Worm (Caenorhabditis elegans) whole organism, L4/young adult: ENCODE data around the gene rpn-6.2.

Experiments
- W03F9.2 ChIP-seq: fragments of 150-350 bp; optimal IDR thresholded peaks from 2 replicates; lab custom pipeline; 2014; ENCODE audit warnings: missing biosample characterization, missing genetic modification characterization
- dao-5 ChIP-seq: sonication (generic microtip); optimal IDR thresholded peaks from 2 replicates; lab custom pipeline; 2016; ENCODE audit warnings: missing genotype, missing genetic modification characterization, moderate library complexity, missing compliant biosample characterization
- him-1 ChIP-seq: sonication (generic microtip); optimal IDR thresholded peaks from 2 replicates; lab custom pipeline; 2016; ENCODE audit warnings: missing genotype, missing genetic modification reagents, missing genetic modification characterization, missing compliant biosample characterization

rpn-6.2 gene

DNA sequence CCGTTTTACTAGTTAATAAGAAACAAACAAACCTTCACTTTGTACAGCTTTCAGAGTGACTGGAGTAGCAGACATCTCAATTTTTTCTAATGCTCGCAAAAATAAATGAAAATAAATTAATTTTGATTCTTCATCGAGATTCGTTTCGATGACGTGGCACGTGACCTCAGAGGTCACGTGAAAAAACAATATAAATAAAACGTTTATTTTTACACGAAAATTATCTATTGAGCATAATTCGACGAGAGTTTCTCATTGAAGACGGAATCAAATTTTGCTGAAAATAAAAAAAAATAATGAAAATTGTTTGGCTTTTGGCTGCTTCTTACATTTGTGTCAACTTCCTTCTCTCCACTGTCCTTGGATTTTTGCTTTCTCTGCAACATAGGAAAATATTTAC lies at the start of gene rpn-6.2:
rpn-6.2 (minus strand) TSS at position 101 of the 400 bp plus-strand sequence.
- no peak for TF ChIP-seq him-1 (tag; lab: Kevin White, UChicago)
- no peak for TF ChIP-seq dao-5 (tag; lab: Kevin White, UChicago)
- no peak for TF ChIP-seq W03F9.2 (tag; lab: Kevin White, UChicago)

DNA sequence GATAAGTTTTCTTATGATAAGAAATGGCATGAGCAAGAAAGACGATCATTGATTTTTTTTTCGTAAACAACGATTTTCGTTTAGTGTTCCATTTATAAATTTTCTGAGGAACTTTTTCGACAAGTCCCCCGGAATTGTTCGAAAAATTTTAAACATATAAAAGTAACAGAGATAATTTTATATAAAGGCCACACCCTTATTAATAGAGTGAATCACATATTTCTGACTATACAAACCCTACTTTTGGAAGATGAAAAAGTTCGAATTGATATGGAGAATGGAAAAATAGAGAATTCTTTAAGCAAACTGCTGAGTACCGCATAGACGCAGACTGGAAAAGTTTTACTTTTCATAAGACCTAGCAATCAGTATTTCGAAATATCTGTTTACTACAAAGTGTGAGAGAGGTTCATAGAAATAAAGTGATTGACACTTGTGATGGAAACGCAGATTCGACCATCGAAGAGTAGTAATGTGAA lies 49.4 kb upstream of the rpn-6.2 start:
- TF ChIP-seq dao-5 (tag; lab: Kevin White, UChicago) (no peak), W03F9.2 (tag; lab: Kevin White, UChicago) (peak; percentile 87)

DNA sequence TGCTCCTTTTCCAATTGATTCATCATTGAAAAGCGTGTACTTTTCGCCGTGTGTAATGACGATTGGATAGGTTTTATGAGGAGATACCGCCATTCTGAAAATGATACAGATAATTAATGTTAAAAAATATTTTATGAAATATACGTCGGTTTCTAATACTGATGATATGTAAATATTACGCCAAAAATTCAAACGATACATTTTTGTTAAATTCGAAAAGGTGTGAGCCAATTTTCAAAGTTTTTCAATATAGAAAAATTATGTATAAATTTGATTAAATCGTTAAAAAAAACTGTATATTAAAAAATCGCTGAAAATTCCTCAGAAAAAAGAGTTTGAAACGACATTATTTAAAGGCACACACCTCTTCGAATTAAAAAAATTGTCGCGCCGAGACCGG lies 48.8 kb upstream of the rpn-6.2 start, which contains the start of gene ikke-1:
ikke-1 (minus strand) TSS at position 101 of the 400 bp plus-strand sequence.
- TF ChIP-seq him-1 (tag; lab: Kevin White, UChicago) (no peak), W03F9.2 (tag; lab: Kevin White, UChicago) (no peak), dao-5 (tag; lab: Kevin White, UChicago) (no peak)

DNA sequence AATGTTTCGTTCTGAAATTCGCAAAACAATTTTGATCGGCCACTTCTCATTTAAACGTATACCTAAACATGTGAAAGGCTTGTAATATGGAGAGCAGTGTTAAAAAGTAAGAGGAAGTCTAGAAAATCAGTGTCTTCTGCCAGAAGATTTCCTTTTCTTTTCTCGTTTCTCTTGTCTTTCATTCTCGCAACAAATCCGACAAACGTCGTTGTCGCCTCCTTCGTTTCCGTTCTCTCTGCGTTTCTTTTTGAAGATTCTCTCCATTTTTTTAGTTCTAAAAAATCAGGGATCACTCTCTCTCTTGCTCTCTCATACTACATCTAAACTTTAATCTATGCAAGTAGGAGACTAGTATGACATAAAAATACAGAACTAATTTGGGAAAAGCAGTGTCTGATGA lies 45.5 kb upstream of the rpn-6.2 start:
- no peak for TF ChIP-seq him-1 (tag; lab: Kevin White, UChicago)
- no peak for TF ChIP-seq dao-5 (tag; lab: Kevin White, UChicago)
- no peak for TF ChIP-seq W03F9.2 (tag; lab: Kevin White, UChicago)

DNA sequence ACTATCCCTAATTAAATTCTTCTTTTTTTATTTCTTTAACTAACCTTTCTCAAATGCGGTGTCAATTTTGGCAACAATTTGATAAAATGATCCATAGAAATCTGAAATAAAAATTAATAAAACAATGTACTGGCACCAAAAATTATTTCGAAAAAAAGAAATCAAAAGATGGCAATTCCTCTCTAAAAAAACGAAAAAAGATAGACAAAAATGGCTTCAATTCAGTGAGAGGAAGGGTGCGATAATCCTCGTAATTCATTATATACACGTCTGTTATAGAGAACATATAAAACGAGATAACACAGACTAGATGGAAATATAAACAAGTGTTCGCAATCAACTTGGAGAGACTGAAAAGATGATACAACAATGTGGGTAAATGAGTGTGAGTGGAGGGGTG lies 44.0 kb upstream of the rpn-6.2 start, which contains the start of gene R107.2:
R107.2 (minus strand) TSS at position 101 of the 400 bp plus-strand sequence.
- TF ChIP-seq dao-5 (tag; lab: Kevin White, UChicago) (no peak), him-1 (tag; lab: Kevin White, UChicago) (no peak), W03F9.2 (tag; lab: Kevin White, UChicago) (no peak)

DNA sequence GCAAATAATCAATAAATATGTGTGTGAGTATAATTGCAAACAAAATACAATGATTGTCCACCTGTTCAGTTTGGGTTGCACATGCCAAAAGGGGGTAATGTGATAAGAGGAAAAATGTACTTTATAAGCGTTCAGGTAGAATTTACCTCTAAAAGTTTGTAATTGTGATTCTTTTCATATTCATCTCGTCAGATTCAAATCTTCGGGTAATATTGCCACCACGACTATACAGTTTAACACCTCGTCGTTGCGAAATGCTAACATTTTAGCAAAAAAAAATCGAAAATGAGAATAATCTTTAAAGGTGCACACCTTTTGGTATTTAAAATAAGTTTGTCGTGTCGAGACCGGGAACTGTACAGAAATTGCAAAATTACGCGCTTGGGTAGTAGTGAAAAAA lies 41.4 kb upstream of the rpn-6.2 start, which contains the start of gene nac-2:
nac-2 (minus strand) TSS at position 101 of the 400 bp plus-strand sequence.
- TF ChIP-seq W03F9.2 (tag; lab: Kevin White, UChicago) (no peak), him-1 (tag; lab: Kevin White, UChicago) (no peak), dao-5 (tag; lab: Kevin White, UChicago) (no peak)

DNA sequence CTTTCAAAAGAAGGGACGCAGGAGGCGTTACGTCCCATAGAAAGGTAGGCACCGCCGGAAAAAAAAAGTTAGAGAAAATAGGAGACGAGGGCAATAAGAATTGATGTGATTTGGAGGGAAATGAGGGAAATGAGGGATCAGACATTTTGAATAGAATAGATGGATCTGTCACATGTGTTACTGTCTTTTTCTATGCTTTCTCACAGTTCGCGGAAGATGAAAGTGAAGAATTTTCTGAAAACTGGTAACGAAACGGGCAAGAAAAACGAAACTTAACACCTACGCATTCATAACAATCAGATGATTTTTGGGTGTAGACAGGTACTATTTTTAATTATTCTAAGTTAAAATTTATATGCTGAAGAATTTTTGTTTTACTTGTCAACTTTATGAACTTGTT lies 35.9 kb upstream of the rpn-6.2 start, which contains the start of gene R107.9:
R107.9 (plus strand) TSS at position 301 of the 400 bp plus-strand sequence.
- TF ChIP-seq W03F9.2 (tag; lab: Kevin White, UChicago) (no peak), him-1 (tag; lab: Kevin White, UChicago) (no peak), dao-5 (tag; lab: Kevin White, UChicago) (no peak)

DNA sequence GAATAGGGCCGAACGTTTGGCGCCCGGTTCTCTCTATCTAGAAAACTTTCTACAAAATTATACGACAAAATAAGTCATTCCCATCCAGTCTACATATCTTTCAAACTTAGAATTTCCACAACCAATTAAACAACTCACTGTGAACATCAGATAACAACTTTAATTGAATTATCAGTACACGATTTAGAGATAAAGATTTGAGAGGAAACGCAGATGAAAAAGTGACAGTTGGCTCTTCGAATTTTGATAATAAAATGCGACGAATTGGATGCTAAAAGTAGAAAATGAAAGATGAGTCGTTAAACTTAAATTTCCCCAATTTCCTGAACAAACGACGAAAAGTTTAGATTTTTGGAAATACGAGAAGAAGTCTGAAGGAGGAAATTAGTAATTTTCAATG lies 33.2 kb upstream of the rpn-6.2 start:
- TF ChIP-seq him-1 (tag; lab: Kevin White, UChicago) (no peak), W03F9.2 (tag; lab: Kevin White, UChicago) (no peak), dao-5 (tag; lab: Kevin White, UChicago) (no peak)

DNA sequence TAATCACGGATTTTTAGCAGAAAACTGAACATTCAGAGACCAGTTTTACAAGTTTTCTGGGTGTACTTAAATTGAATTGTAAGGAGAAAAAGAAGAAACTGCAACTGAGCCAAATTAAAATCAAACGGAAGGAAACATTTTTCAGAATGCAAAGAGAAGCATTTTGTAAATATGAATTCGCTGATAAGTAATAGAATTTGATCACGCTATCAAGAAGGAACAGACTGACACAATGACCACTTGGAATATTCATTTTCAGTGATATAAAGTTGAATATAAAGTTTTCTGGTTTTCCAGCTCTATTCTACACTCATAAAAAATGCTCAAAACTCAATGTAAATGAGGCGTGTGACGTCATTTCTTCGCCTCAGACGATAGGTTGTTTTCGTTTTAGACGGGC lies 32.3 kb upstream of the rpn-6.2 start:
- TF ChIP-seq W03F9.2 (tag; lab: Kevin White, UChicago) (no peak), dao-5 (tag; lab: Kevin White, UChicago) (no peak), him-1 (tag; lab: Kevin White, UChicago) (no peak)

DNA sequence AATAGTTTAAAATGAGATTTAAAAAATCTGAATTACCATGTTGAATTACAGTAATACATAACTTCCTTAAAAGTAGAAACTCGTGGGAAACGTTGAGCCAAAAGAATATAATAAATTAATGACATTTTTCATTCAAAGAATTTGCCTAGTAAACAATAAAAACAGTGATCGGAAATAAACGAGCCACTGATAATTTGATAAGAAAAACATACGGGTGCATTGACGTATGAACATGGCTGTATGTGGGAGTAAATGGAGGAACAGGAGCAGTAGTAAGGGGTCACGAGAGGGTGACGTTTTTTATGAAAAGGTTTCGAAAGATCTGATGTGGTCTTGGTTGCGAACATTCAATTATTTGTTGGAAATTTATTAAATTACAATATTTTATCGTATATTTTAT lies 29.0 kb upstream of the rpn-6.2 start:
- TF ChIP-seq W03F9.2 (tag; lab: Kevin White, UChicago) (no peak), dao-5 (tag; lab: Kevin White, UChicago) (no peak), him-1 (tag; lab: Kevin White, UChicago) (no peak)

DNA sequence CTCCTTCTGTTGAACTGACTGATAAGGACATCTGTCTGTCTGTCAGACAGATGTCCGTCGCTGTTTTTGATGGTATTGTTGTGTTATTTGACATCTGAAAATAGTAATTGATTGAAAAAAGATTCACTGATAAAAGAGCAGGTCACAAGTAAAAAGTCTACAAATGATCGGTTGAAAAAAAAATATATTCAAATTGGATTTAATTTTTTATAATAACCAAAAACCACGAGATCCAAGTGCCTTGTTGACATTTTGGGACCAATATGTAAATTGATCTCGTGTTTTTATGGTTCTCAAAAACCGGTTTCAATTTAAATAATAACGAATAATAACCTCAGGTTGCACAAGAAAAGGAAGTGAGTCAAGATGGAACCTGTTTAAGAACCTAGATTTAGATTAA lies 25.2 kb upstream of the rpn-6.2 start, which contains the start of gene F59B2.13:
F59B2.13 (minus strand) TSS at position 101 of the 400 bp plus-strand sequence.
- TF ChIP-seq him-1 (tag; lab: Kevin White, UChicago) (no peak), dao-5 (tag; lab: Kevin White, UChicago) (no peak), W03F9.2 (tag; lab: Kevin White, UChicago) (no peak)

DNA sequence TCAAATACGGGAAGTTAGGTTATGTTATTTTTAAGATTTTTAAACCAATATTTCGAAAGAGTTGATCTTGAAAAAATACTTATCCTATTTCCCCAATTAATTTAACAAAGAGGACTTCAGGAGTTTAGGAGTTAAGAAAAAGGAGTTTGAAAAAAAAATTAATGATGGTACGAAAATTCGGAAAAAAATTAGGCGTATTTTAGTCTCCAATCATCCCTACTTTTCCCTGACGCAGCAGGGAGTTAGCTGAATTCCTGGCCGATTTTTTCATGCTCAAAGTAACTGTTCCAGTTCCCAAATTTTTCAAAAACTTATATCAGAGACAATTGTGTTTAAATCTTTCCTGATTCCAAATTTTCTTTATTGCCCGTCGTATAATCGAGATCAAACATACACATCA lies 21.8 kb upstream of the rpn-6.2 start:
- no peak for TF ChIP-seq dao-5 (tag; lab: Kevin White, UChicago)

DNA sequence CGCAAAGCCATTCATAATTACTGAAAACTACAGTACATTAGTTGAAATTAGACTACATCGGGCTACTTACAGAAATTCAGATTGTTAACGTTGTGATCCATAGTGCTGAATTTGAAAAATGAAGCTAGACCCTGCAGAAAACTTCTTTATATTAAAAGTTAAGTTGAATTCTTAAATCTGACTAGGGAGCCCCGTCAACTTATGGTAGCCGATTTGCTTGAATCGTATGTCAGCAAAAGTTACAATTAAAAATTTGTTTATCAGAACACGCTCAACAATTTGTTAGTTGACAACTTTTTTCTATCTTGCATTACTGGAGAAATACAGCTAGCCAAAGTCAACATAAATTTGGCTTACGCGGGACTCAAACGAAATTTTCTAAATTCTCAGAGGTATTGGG lies 20.7 kb upstream of the rpn-6.2 start, which contains the start of gene F59B2.14:
F59B2.14 (minus strand) TSS at position 101 of the 400 bp plus-strand sequence.
- TF ChIP-seq W03F9.2 (tag; lab: Kevin White, UChicago) (no peak), dao-5 (tag; lab: Kevin White, UChicago) (no peak), him-1 (tag; lab: Kevin White, UChicago) (no peak)

DNA sequence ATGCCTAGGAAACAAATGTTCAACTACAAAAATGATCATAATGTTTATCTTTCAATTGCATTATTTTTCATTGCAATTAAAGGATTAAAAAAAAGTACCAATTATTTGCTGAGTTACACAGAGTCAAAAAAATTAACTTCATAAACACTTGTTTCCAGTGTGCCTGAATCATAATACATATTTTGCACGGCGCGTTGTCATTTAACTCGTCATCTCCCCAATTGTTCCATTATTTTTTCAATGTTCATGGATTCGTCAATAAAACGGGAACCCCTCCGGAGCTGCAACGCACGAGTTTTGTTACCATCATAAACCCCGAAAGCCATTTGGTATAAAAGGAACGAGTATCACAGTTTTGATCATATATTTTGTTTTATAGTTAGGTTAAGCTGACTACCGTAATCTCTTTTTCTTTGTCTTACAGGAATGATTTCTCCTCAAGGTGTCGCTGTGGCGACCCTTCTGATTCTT lies 15.4 kb upstream of the rpn-6.2 start, which contains the start of gene F59B2.12:
F59B2.12 (plus strand) TSS at position 421 of the 471 bp plus-strand sequence.
- TF ChIP-seq W03F9.2 (tag; lab: Kevin White, UChicago) (no peak), dao-5 (tag; lab: Kevin White, UChicago) (no peak), him-1 (tag; lab: Kevin White, UChicago) (no peak)
